Worm (Caenorhabditis elegans) whole organism, L3 larva: Measurements from ENCODE around the gene catp-2.

Source experiments
- R02D3.7 ChIP-seq: fragments of 150-350 bp; optimal IDR thresholded peaks from 2 replicates; lab custom pipeline; 2014; ENCODE audit warnings: missing biosample characterization, missing genetic modification characterization
- ZK546.5 ChIP-seq: sonication (generic microtip); optimal IDR thresholded peaks from 2 replicates; lab custom pipeline; 2017; ENCODE audit warnings: missing biosample characterization, missing genetic modification characterization
- aly-2 ChIP-seq: fragments of 150-350 bp; optimal IDR thresholded peaks from 2 replicates; lab custom pipeline; 2014; ENCODE audit warnings: missing biosample characterization, missing genetic modification characterization
- ceh-16 ChIP-seq: sonication (generic microtip); optimal IDR thresholded peaks from 2 replicates; lab custom pipeline; 2017; ENCODE audit warnings: missing biosample characterization, missing genetic modification characterization
- ceh-28 ChIP-seq: fragments of 150-350 bp; optimal IDR thresholded peaks from 2 replicates; lab custom pipeline; 2014; ENCODE audit warnings: missing biosample characterization, missing genetic modification reagents, missing genetic modification characterization
- ceh-82 ChIP-seq: fragments of 150-350 bp; optimal IDR thresholded peaks from 2 replicates; lab custom pipeline; 2014; ENCODE audit warnings: missing biosample characterization, missing genetic modification characterization
- ceh-9 ChIP-seq: sonication (generic microtip); optimal IDR thresholded peaks from 2 replicates; lab custom pipeline; 2018; ENCODE audit warnings: missing biosample characterization, missing genetic modification characterization
- daf-12 ChIP-seq: fragments of 150-350 bp; optimal IDR thresholded peaks from 2 replicates; lab custom pipeline; 2014; ENCODE audit warnings: missing biosample characterization, missing genetic modification reagents, missing genetic modification characterization
- egl-27 ChIP-seq: sonication (generic microtip); optimal IDR thresholded peaks from 4 replicates; lab custom pipeline; 2017; ENCODE audit warnings: missing biosample characterization, missing genetic modification reagents, missing genetic modification characterization
- egl-5 ChIP-seq: fragments of 150-350 bp; optimal IDR thresholded peaks from 2 replicates; lab custom pipeline; 2017; ENCODE audit warnings: missing biosample characterization, missing genetic modification reagents, missing genetic modification characterization, inconsistent platforms
- elt-1 ChIP-seq: fragments of 150-350 bp; optimal IDR thresholded peaks from 2 replicates; lab custom pipeline; 2014; ENCODE audit warnings: missing biosample characterization, missing genetic modification characterization
- elt-2 ChIP-seq: sonication (generic microtip); optimal IDR thresholded peaks from 2 replicates; lab custom pipeline; 2016; ENCODE audit warnings: missing genetic modification reagents, mild to moderate bottlenecking, missing genetic modification characterization, missing compliant biosample characterization
- elt-3 ChIP-seq, 3 experiments: fragments of 150-350 bp in 1 of 3; sonication (generic microtip) in 2 of 3; optimal IDR thresholded peaks; 2 replicates in 2 of 3; 4 replicates in 1 of 3; lab custom pipeline; 2014 to 2017; ENCODE audit warnings: missing biosample characterization in 3 of 3, missing genetic modification characterization in 3 of 3
- eor-1 ChIP-seq, 2 experiments: fragments of 150-350 bp; optimal IDR thresholded peaks; 2 replicates each; lab custom pipeline; 2014 to 2018; ENCODE audit warnings: missing biosample characterization in 2 of 2, missing genetic modification characterization in 2 of 2
- fkh-10 ChIP-seq: sonication (generic microtip); optimal IDR thresholded peaks from 2 replicates; lab custom pipeline; 2017; ENCODE audit warnings: missing biosample characterization, missing genetic modification reagents, missing genetic modification characterization
- hmg-11 ChIP-seq: sonication (generic microtip); optimal IDR thresholded peaks from 2 replicates; lab custom pipeline; 2016; ENCODE audit warnings: missing genetic modification characterization, missing compliant biosample characterization
- jun-1 ChIP-seq: fragments of 150-350 bp; optimal IDR thresholded peaks from 2 replicates; lab custom pipeline; 2014; ENCODE audit warnings: missing biosample characterization, missing genetic modification reagents, missing genetic modification characterization
- lin-15B ChIP-seq: fragments of 150-350 bp; optimal IDR thresholded peaks from 2 replicates; lab custom pipeline; 2014; ENCODE audit warnings: missing biosample characterization, missing genetic modification characterization
- lin-39 ChIP-seq: fragments of 150-350 bp; optimal IDR thresholded peaks from 2 replicates; lab custom pipeline; 2018; ENCODE audit warnings: missing biosample characterization, missing genetic modification reagents, missing genetic modification characterization
- lsy-12 ChIP-seq: sonication (generic microtip); optimal IDR thresholded peaks from 2 replicates; lab custom pipeline; 2016; ENCODE audit warnings: mild to moderate bottlenecking, missing genetic modification characterization, missing compliant biosample characterization
- mdl-1 ChIP-seq: fragments of 150-350 bp; optimal IDR thresholded peaks from 2 replicates; lab custom pipeline; 2014; ENCODE audit warnings: missing biosample characterization, missing genetic modification characterization
- mml-1 ChIP-seq: fragments of 150-350 bp; sonication (generic microtip); optimal IDR thresholded peaks from 3 replicates; lab custom pipeline; 2014; ENCODE audit warnings: missing biosample characterization, missing genetic modification characterization
- nfya-1 ChIP-seq: sonication (generic microtip); optimal IDR thresholded peaks from 2 replicates; lab custom pipeline; 2017; ENCODE audit warnings: missing genetic modification characterization, mild to moderate bottlenecking, missing compliant biosample characterization, antibody characterized with exemption, moderate library complexity; ENCODE audit not compliant: insufficient read depth
- nhr-11 ChIP-seq: fragments of 150-350 bp; optimal IDR thresholded peaks from 2 replicates; lab custom pipeline; 2014; ENCODE audit warnings: missing biosample characterization, missing genetic modification characterization
- nhr-12 ChIP-seq: fragments of 150-350 bp; optimal IDR thresholded peaks from 2 replicates; lab custom pipeline; 2014; ENCODE audit warnings: missing biosample characterization, missing genetic modification characterization
- nhr-23 ChIP-seq: fragments of 150-350 bp; optimal IDR thresholded peaks from 2 replicates; lab custom pipeline; 2014; ENCODE audit warnings: missing biosample characterization, missing genetic modification reagents, missing genetic modification characterization
- nhr-237 ChIP-seq: fragments of 150-350 bp; optimal IDR thresholded peaks from 2 replicates; lab custom pipeline; 2014; ENCODE audit warnings: missing biosample characterization, missing genetic modification characterization
- nhr-25 ChIP-seq: sonication (generic microtip); optimal IDR thresholded peaks from 2 replicates; lab custom pipeline; 2017; ENCODE audit warnings: missing biosample characterization, missing genetic modification characterization
- nhr-43 ChIP-seq: sonication (generic microtip); optimal IDR thresholded peaks from 2 replicates; lab custom pipeline; 2016; ENCODE audit warnings: mild to moderate bottlenecking, missing genetic modification characterization, missing compliant biosample characterization; ENCODE audit not compliant: poor library complexity, severe bottlenecking
- nhr-67 ChIP-seq: fragments of 150-350 bp; optimal IDR thresholded peaks from 2 replicates; lab custom pipeline; 2014; ENCODE audit warnings: missing biosample characterization, missing genetic modification characterization
- nhr-77 ChIP-seq: fragments of 150-350 bp; optimal IDR thresholded peaks from 2 replicates; lab custom pipeline; 2014; ENCODE audit warnings: missing biosample characterization, missing genetic modification characterization
- pha-4 ChIP-seq: fragments of 150-350 bp; optimal IDR thresholded peaks from 2 replicates; lab custom pipeline; 2014; ENCODE audit warnings: missing biosample characterization, missing genetic modification reagents, missing genetic modification characterization
- pqm-1 ChIP-seq: fragments of 150-350 bp; optimal IDR thresholded peaks from 2 replicates; lab custom pipeline; 2017; ENCODE audit warnings: missing biosample characterization, missing genetic modification characterization, inconsistent platforms
- skn-1 ChIP-seq: fragments of 150-350 bp; optimal IDR thresholded peaks from 2 replicates; lab custom pipeline; 2014; ENCODE audit warnings: missing biosample characterization, missing genetic modification characterization
- snpc-4 ChIP-seq: fragments of 150-350 bp; optimal IDR thresholded peaks from 2 replicates; lab custom pipeline; 2014; ENCODE audit warnings: missing biosample characterization, missing genetic modification characterization
- tbx-2 ChIP-seq: sonication (generic microtip); optimal IDR thresholded peaks from 2 replicates; lab custom pipeline; 2016; ENCODE audit warnings: mild to moderate bottlenecking, missing genetic modification characterization, missing compliant biosample characterization
- unc-39 ChIP-seq: sonication (generic microtip); optimal IDR thresholded peaks from 4 replicates; lab custom pipeline; 2017; ENCODE audit warnings: missing biosample characterization, missing genetic modification characterization
- unc-62 ChIP-seq: fragments of 150-350 bp; sonication (generic microtip); optimal IDR thresholded peaks from 4 replicates; lab custom pipeline; 2014; ENCODE audit warnings: missing biosample characterization, missing genetic modification reagents, missing genetic modification characterization
- ztf-11 ChIP-seq: fragments of 150-350 bp; optimal IDR thresholded peaks from 2 replicates; lab custom pipeline; 2014; ENCODE audit warnings: missing biosample characterization, missing genetic modification characterization
- ztf-4 ChIP-seq: fragments of 150-350 bp; optimal IDR thresholded peaks from 2 replicates; lab custom pipeline; 2014; ENCODE audit warnings: missing biosample characterization, missing genetic modification characterization

catp-2 gene

DNA sequence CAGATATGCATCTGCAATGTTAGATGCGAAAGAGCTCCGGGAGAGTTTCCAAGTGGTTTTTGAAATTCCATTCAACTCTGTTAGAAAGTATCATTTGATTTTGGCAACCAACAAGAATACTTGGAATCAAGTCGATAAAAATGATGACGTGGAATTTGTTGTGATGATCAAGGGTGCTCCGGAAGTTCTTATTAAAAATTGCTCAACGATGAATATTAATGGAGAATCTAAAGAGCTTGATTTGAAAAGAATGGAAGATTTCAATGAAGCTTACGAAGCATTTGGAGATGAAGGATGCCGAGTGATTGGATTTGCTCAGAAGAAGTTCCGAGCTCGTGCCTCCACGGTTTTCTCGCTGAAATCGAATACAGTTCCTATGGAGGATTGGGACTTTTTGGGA, 2.8 kb downstream of the catp-2 start:
- TF ChIP-seq nhr-77 (tag; lab: Kevin White, UChicago) (no peak), elt-2 (tag; lab: Kevin White, UChicago) (no peak), pha-4 (tag; lab: Kevin White, UChicago) (no peak), nfya-1 (no peak), tbx-2 (tag; lab: Kevin White, UChicago) (no peak), ceh-28 (tag; lab: Kevin White, UChicago) (no peak), elt-3 (tag; optimal IDR thresholded peaks at IDR 0.05; lab: Kevin White, UChicago) (no peak), nhr-43 (tag; lab: Kevin White, UChicago) (no peak), elt-1 (no peak), eor-1 (tag; optimal IDR thresholded peaks at IDR 0.05; lab: Kevin White, UChicago) (no peak), lin-15B (no peak), aly-2 (tag; lab: Kevin White, UChicago) (no peak), nhr-237 (tag; lab: Kevin White, UChicago) (no peak)

DNA sequence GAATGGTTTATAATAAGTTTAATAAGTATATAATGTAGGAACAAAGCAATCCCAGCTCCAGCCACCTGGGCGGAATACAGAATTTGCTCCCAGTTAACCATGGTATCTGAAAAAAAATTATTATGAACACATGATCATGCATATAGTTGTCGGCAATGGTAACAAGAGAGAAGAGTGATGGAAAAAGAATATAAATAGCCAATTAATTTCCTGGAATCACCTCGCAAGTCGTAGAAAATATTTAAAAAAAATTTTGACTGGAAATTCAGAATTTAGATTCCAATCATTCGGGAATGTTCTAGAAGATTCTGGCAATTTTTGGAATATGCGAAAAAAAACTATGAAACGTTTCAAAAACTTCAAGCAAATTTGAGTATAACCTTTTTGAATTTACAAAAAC, 9.7 kb downstream of the catp-2 start, which contains the start of gene str-211:
TSS of gene str-211 (minus strand) at position 101 of the 400 bp plus-strand sequence.
- TF ChIP-seq nhr-12 (tag; lab: Kevin White, UChicago), result no peak
- no peak for TF ChIP-seq ztf-11 (tag; lab: Kevin White, UChicago)
- TF ChIP-seq ceh-16, result no peak
- no peak for TF ChIP-seq tbx-2 (tag; lab: Kevin White, UChicago)
- TF ChIP-seq daf-12 (tag; lab: Kevin White, UChicago), result no peak
- no peak for TF ChIP-seq hmg-11 (tag; lab: Kevin White, UChicago)
- TF ChIP-seq ceh-9 (tag; lab: Kevin White, UChicago), result no peak
- TF ChIP-seq elt-3 (tag; optimal IDR thresholded peaks at IDR 0.05; lab: Kevin White, UChicago), result no peak
- TF ChIP-seq elt-1, result no peak
- TF ChIP-seq eor-1 (tag; optimal IDR thresholded peaks at IDR 0.05; lab: Kevin White, UChicago), result no peak
- no peak for TF ChIP-seq ztf-4 (tag; lab: Kevin White, UChicago)
- no peak for TF ChIP-seq nhr-25 (tag; lab: Kevin White, UChicago)
- TF ChIP-seq unc-39 (tag; lab: Kevin White, UChicago), result no peak
- TF ChIP-seq snpc-4 (tag; lab: Kevin White, UChicago), result no peak
- no peak for TF ChIP-seq egl-27 (tag; lab: Kevin White, UChicago)
- TF ChIP-seq nfya-1, result no peak
- no peak for TF ChIP-seq pha-4 (tag; lab: Kevin White, UChicago)
- no peak for TF ChIP-seq jun-1 (tag; lab: Kevin White, UChicago)
- no peak for TF ChIP-seq skn-1 (tag; lab: Kevin White, UChicago)
- no peak for TF ChIP-seq aly-2 (tag; lab: Kevin White, UChicago)

DNA sequence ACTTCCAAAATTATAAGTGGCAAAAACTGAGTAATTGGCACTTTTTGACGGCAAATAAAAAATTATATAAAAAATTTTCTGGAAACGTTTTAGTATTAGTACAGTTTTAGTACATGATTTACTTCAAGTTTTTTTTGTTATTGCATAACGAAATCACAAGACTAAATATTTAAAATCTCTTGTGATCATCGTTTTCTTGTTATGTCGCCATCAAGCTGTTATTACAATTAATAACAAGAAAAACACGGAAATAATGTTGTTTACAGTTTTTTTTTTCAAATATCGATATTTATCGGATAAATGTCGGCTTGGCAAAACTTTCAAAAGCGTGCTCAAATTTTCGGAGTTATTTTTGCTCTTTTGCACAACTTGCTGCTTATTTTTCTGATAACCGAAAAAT, 14.1 kb downstream of the catp-2 start, which contains the start of gene str-209:
TSS of gene str-209 (plus strand) at position 301 of the 400 bp plus-strand sequence.
- TF ChIP-seq nhr-12 (tag; lab: Kevin White, UChicago) (no peak), lsy-12 (tag; lab: Kevin White, UChicago) (no peak), mml-1 (tag; lab: Kevin White, UChicago) (no peak), nhr-77 (tag; lab: Kevin White, UChicago) (no peak), pqm-1 (tag; lab: Kevin White, UChicago) (no peak), nhr-23 (tag; lab: Kevin White, UChicago) (no peak), ztf-11 (tag; lab: Kevin White, UChicago) (no peak), skn-1 (tag; lab: Kevin White, UChicago) (no peak), mdl-1 (tag; lab: Kevin White, UChicago) (no peak), ZK546.5 (tag; lab: Kevin White, UChicago) (no peak), R02D3.7 (tag; lab: Kevin White, UChicago) (no peak), nhr-11 (no peak), unc-62 (no peak), elt-3 (tag; optimal IDR thresholded peaks at IDR 0.05; lab: Kevin White, UChicago) (no peak), ztf-4 (tag; lab: Kevin White, UChicago) (no peak), egl-27 (tag; lab: Kevin White, UChicago) (no peak), fkh-10 (GFP tag; lab: Kevin White, UChicago) (no peak)

DNA sequence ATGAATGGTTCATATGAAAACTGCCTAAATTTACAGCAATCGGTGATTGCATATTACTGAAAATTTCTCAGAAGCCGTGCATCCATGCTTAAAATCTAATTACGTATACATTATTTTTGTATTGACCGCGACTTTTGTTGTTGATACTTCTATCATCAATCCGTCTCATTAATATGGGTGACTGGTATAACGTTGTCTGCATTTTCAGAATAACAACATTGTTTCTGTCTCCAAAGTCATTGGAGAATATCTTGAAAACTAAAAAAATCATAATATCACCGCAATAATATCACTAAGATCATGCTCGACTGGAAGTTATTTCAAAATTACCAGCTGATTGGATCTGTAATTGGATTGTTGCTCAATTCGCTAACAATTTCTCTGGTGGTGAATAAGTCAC, 16.9 kb downstream of the catp-2 start, which contains the start of gene str-207:
TSS of gene str-207 (plus strand) at position 301 of the 400 bp plus-strand sequence.
- TF ChIP-seq fkh-10 (GFP tag; lab: Kevin White, UChicago) (no peak), hmg-11 (tag; lab: Kevin White, UChicago) (no peak), nhr-77 (tag; lab: Kevin White, UChicago) (no peak), elt-3 (tag; optimal IDR thresholded peaks at IDR 0.05; lab: Kevin White, UChicago) (no peak), mdl-1 (tag; lab: Kevin White, UChicago) (no peak), ceh-82 (tag; lab: Kevin White, UChicago) (no peak), nhr-12 (tag; lab: Kevin White, UChicago) (no peak), lin-39 (tag; lab: Kevin White, UChicago) (no peak), lsy-12 (tag; lab: Kevin White, UChicago) (no peak), R02D3.7 (tag; lab: Kevin White, UChicago) (no peak), nhr-25 (tag; lab: Kevin White, UChicago) (no peak), ZK546.5 (tag; lab: Kevin White, UChicago) (no peak), nhr-237 (tag; lab: Kevin White, UChicago) (no peak), ztf-4 (tag; lab: Kevin White, UChicago) (no peak), tbx-2 (tag; lab: Kevin White, UChicago) (no peak), egl-5 (tag; lab: Kevin White, UChicago) (no peak), nhr-67 (no peak), daf-12 (tag; lab: Kevin White, UChicago) (no peak), snpc-4 (tag; lab: Kevin White, UChicago) (no peak), egl-27 (tag; lab: Kevin White, UChicago) (no peak)
